Fruit fly (Drosophila melanogaster) whole organism, embryonic: ENCODE data around the gene CG7810.
A peak's percentile ranks its signal among the peaks of the same experiment; 100 is the strongest.

Experiments
- Adf1 ChIP-seq: fragments of 200-800 bp; sonication (Bioruptor generic); IDR thresholded peaks from 2 replicates; pipeline ENCODE4 v1.3.6; 2022; ENCODE audit warnings: missing biosample characterization, missing genetic modification characterization
- CG11723 ChIP-seq: fragments of 200-800 bp; sonication (Bioruptor generic); optimal IDR thresholded peaks from 2 replicates; lab custom pipeline; 2017; ENCODE audit warnings: missing biosample characterization, mild to moderate bottlenecking, missing genetic modification characterization
- CG1233 ChIP-seq: fragments of 200-800 bp; sonication (Bioruptor generic); optimal IDR thresholded peaks from 4 replicates; lab custom pipeline; 2018; ENCODE audit warnings: missing biosample characterization, mild to moderate bottlenecking, missing genetic modification characterization
- CG13296 ChIP-seq: fragments of 200-800 bp; sonication (Bioruptor generic); optimal IDR thresholded peaks from 3 replicates; lab custom pipeline; 2018; ENCODE audit warnings: missing biosample characterization, mild to moderate bottlenecking, missing genetic modification characterization
- CG14860 ChIP-seq: fragments of 200-800 bp; sonication (Bioruptor generic); IDR thresholded peaks from 3 replicates; pipeline ENCODE4 v1.3.6; 2022; ENCODE audit warnings: missing biosample characterization, missing genetic modification characterization; ENCODE audit not compliant: partially characterized antibody
- CG15011 ChIP-seq: fragments of 200-800 bp; sonication (Bioruptor generic); optimal IDR thresholded peaks from 3 replicates; lab custom pipeline; 2018; ENCODE audit warnings: missing biosample characterization, mild to moderate bottlenecking, missing genetic modification characterization
- CG16863 ChIP-seq: fragments of 200-800 bp; sonication (Bioruptor generic); optimal IDR thresholded peaks from 3 replicates; lab custom pipeline; 2016; ENCODE audit warnings: missing biosample characterization, missing genetic modification characterization
- CG17359 ChIP-seq: fragments of 200-800 bp; sonication (Bioruptor generic); optimal IDR thresholded peaks from 3 replicates; lab custom pipeline; 2018; ENCODE audit warnings: missing biosample characterization, mild to moderate bottlenecking, missing genetic modification characterization, moderate library complexity
- CG17568 ChIP-seq: fragments of 200-800 bp; sonication (Bioruptor generic); optimal IDR thresholded peaks from 2 replicates; lab custom pipeline; 2018; ENCODE audit warnings: missing biosample characterization, mild to moderate bottlenecking, missing genetic modification characterization, moderate library complexity
- CG17912 ChIP-seq: fragments of 200-800 bp; sonication (Bioruptor generic); optimal IDR thresholded peaks from 2 replicates; lab custom pipeline; 2018; ENCODE audit warnings: missing biosample characterization, mild to moderate bottlenecking, missing genetic modification characterization
- CG2129 ChIP-seq: fragments of 200-800 bp; sonication (Bioruptor generic); IDR thresholded peaks from 2 replicates; pipeline ENCODE4 v1.3.6; 2022; ENCODE audit warnings: missing biosample characterization, missing genetic modification characterization; ENCODE audit not compliant: partially characterized antibody
- CG2202 ChIP-seq: fragments of 200-800 bp; sonication (Bioruptor generic); optimal IDR thresholded peaks from 2 replicates; lab custom pipeline; 2018; ENCODE audit warnings: missing biosample characterization, mild to moderate bottlenecking, missing genetic modification characterization
- CG7271 ChIP-seq: fragments of 200-800 bp; sonication (Bioruptor generic); optimal IDR thresholded peaks from 2 replicates; lab custom pipeline; 2018; ENCODE audit warnings: missing biosample characterization, mild to moderate bottlenecking, missing genetic modification characterization, moderate library complexity
- CG7786 ChIP-seq: fragments of 200-800 bp; sonication (Bioruptor generic); optimal IDR thresholded peaks from 2 replicates; lab custom pipeline; 2016; ENCODE audit warnings: missing biosample characterization, missing genetic modification characterization
- CG8944 ChIP-seq: fragments of 200-800 bp; sonication (Bioruptor generic); optimal IDR thresholded peaks from 3 replicates; lab custom pipeline; 2016; ENCODE audit warnings: missing biosample characterization, missing genetic modification characterization
- Chrac-16 ChIP-seq: fragments of 200-800 bp; sonication (Bioruptor generic); optimal IDR thresholded peaks from 3 replicates; lab custom pipeline; 2016; ENCODE audit warnings: missing biosample characterization, missing genetic modification characterization
- Dref ChIP-seq: fragments of 200-800 bp; sonication (Bioruptor generic); IDR thresholded peaks from 2 replicates; pipeline ENCODE4 v1.3.6; 2022; ENCODE audit warnings: missing biosample characterization, missing genetic modification characterization
- ERR ChIP-seq: fragments of 200-800 bp; sonication (Bioruptor generic); optimal IDR thresholded peaks from 2 replicates; lab custom pipeline; 2016; ENCODE audit warnings: missing biosample characterization, missing genetic modification characterization
- H15 ChIP-seq: fragments of 200-800 bp; sonication (Bioruptor generic); IDR thresholded peaks from 3 replicates; pipeline ENCODE4 v1.3.6; 2022; ENCODE audit warnings: missing biosample characterization, missing genetic modification characterization
- Hmr ChIP-seq: fragments of 200-800 bp; sonication (Bioruptor generic); optimal IDR thresholded peaks from 3 replicates; lab custom pipeline; 2017; ENCODE audit warnings: mild to moderate bottlenecking, missing biosample characterization, missing genetic modification reagents, missing genetic modification characterization
- Max ChIP-seq: fragments of 200-800 bp; sonication (Bioruptor generic); optimal IDR thresholded peaks from 2 replicates; lab custom pipeline; 2016; ENCODE audit warnings: missing biosample characterization, mild to moderate bottlenecking, missing genetic modification characterization
- Mrtf ChIP-seq: fragments of 200-800 bp; sonication (Bioruptor generic); IDR thresholded peaks from 3 replicates; pipeline ENCODE4 v1.3.6; 2022; ENCODE audit warnings: missing biosample characterization, missing genetic modification characterization
- Neu2 ChIP-seq: fragments of 200-800 bp; sonication (Bioruptor generic); optimal IDR thresholded peaks from 3 replicates; lab custom pipeline; 2016; ENCODE audit warnings: missing biosample characterization, missing genetic modification characterization, borderline replicate concordance
- Ptx1 ChIP-seq: fragments of 200-800 bp; sonication (Bioruptor generic); IDR thresholded peaks from 2 replicates; pipeline ENCODE4 v1.3.6; 2022; ENCODE audit warnings: missing biosample characterization, missing genetic modification characterization
- Taf1 ChIP-seq: fragments of 200-800 bp; sonication (Bioruptor generic); IDR thresholded peaks from 2 replicates; pipeline ENCODE4 v1.3.6; 2022; ENCODE audit warnings: missing biosample characterization, missing genetic modification characterization
- Xbp1 ChIP-seq: fragments of 200-800 bp; sonication (Bioruptor generic); optimal IDR thresholded peaks from 3 replicates; lab custom pipeline; 2016; ENCODE audit warnings: missing biosample characterization, mild to moderate bottlenecking, missing genetic modification characterization
- abd-A ChIP-seq: fragments of 200-800 bp; sonication (Bioruptor generic); optimal IDR thresholded peaks from 3 replicates; lab custom pipeline; 2019; ENCODE audit warnings: missing biosample characterization, mild to moderate bottlenecking, missing genetic modification characterization, moderate library complexity
- ac ChIP-seq: fragments of 200-800 bp; sonication (Bioruptor generic); optimal IDR thresholded peaks from 3 replicates; lab custom pipeline; 2017; ENCODE audit warnings: missing biosample characterization, mild to moderate bottlenecking, missing genetic modification characterization
- btn ChIP-seq: fragments of 200-800 bp; sonication (Bioruptor generic); optimal IDR thresholded peaks from 2 replicates; lab custom pipeline; 2016; ENCODE audit warnings: missing biosample characterization, missing genetic modification characterization
- croc ChIP-seq: fragments of 200-800 bp; sonication (Bioruptor generic); conservative IDR thresholded peaks from 3 replicates; pipeline ENCODE4 v1.3.6; 2022; ENCODE audit warnings: missing biosample characterization, missing genetic modification characterization
- crol ChIP-seq: fragments of 200-800 bp; sonication (Bioruptor generic); IDR thresholded peaks from 2 replicates; pipeline ENCODE4 v1.3.6; 2022; ENCODE audit warnings: missing biosample characterization, missing genetic modification characterization
- da ChIP-seq: fragments of 200-800 bp; sonication (Bioruptor generic); optimal IDR thresholded peaks from 2 replicates; lab custom pipeline; 2016; ENCODE audit warnings: missing biosample characterization, missing genetic modification characterization
- danr ChIP-seq: fragments of 200-800 bp; sonication (Bioruptor generic); IDR thresholded peaks from 2 replicates; pipeline ENCODE4 v1.3.6; 2022; ENCODE audit warnings: missing biosample characterization, missing genetic modification characterization
- disco-r ChIP-seq: fragments of 200-800 bp; sonication (Bioruptor generic); optimal IDR thresholded peaks from 2 replicates; lab custom pipeline; 2016; ENCODE audit warnings: missing biosample characterization, missing genetic modification characterization
- dmrt99B ChIP-seq: fragments of 200-800 bp; sonication (Bioruptor generic); optimal IDR thresholded peaks from 2 replicates; lab custom pipeline; 2018; ENCODE audit warnings: missing biosample characterization, mild to moderate bottlenecking, missing genetic modification characterization, moderate library complexity
- dpn ChIP-seq, 2 experiments: fragments of 200-800 bp; sonication (Bioruptor generic); optimal IDR thresholded peaks; 3 replicates each; lab custom pipeline; 2016; ENCODE audit warnings: missing biosample characterization in 2 of 2, missing genetic modification characterization in 2 of 2
- eyg ChIP-seq: fragments of 200-800 bp; sonication (Bioruptor generic); optimal IDR thresholded peaks from 3 replicates; lab custom pipeline; 2016; ENCODE audit warnings: missing biosample characterization, missing genetic modification characterization
- gfzf ChIP-seq: fragments of 200-800 bp; sonication (Bioruptor generic); optimal IDR thresholded peaks from 2 replicates; lab custom pipeline; 2016; ENCODE audit warnings: missing biosample characterization, mild to moderate bottlenecking, missing genetic modification characterization, moderate library complexity
- grn ChIP-seq: fragments of 200-800 bp; sonication (Bioruptor generic); optimal IDR thresholded peaks from 3 replicates; lab custom pipeline; 2017; ENCODE audit warnings: missing biosample characterization, missing genetic modification characterization
- klu ChIP-seq: fragments of 200-800 bp; sonication (Bioruptor generic); IDR thresholded peaks from 2 replicates; pipeline ENCODE4 v1.3.6; 2022; ENCODE audit warnings: missing biosample characterization, missing genetic modification characterization
- lbe ChIP-seq: fragments of 200-800 bp; sonication (Bioruptor generic); optimal IDR thresholded peaks from 2 replicates; lab custom pipeline; 2016; ENCODE audit warnings: missing biosample characterization, mild to moderate bottlenecking, missing genetic modification characterization
- nau ChIP-seq: fragments of 200-800 bp; sonication (Bioruptor generic); optimal IDR thresholded peaks from 3 replicates; lab custom pipeline; 2017; ENCODE audit warnings: missing biosample characterization, mild to moderate bottlenecking, missing genetic modification characterization, missing genetic modification reagents
- oc ChIP-seq: fragments of 200-800 bp; sonication (Bioruptor generic); optimal IDR thresholded peaks from 2 replicates; lab custom pipeline; 2018; ENCODE audit warnings: missing biosample characterization, mild to moderate bottlenecking, missing genetic modification characterization, moderate library complexity
- sc ChIP-seq, 3 experiments: fragments of >200 bp in 2 of 3; fragments of 200-800 bp in 1 of 3; sonication (Bioruptor generic) in 1 of 3; optimal IDR thresholded peaks; 2 replicates in 2 of 3; 3 replicates in 1 of 3; lab custom pipeline; 2017; ENCODE audit warnings: mild to moderate bottlenecking in 1 of 3, missing biosample characterization in 1 of 3, missing genetic modification characterization in 1 of 3, missing genetic modification reagents in 1 of 3
- shn ChIP-seq: fragments of 200-800 bp; sonication (Bioruptor generic); optimal IDR thresholded peaks from 3 replicates; lab custom pipeline; 2016; ENCODE audit warnings: missing biosample characterization, missing genetic modification characterization
- sima ChIP-seq: fragments of 200-800 bp; sonication (Bioruptor generic); optimal IDR thresholded peaks from 2 replicates; lab custom pipeline; 2016; ENCODE audit warnings: missing biosample characterization, missing genetic modification characterization
- wek ChIP-seq: fragments of 200-800 bp; sonication (Bioruptor generic); optimal IDR thresholded peaks from 3 replicates; lab custom pipeline; 2018; ENCODE audit warnings: missing biosample characterization, mild to moderate bottlenecking, missing genetic modification characterization, moderate library complexity
- zen2 ChIP-seq: fragments of 200-800 bp; sonication (Bioruptor generic); IDR thresholded peaks from 3 replicates; pipeline ENCODE4 v1.3.6; 2022; ENCODE audit warnings: missing biosample characterization, missing genetic modification characterization; ENCODE audit not compliant: partially characterized antibody
- zf30C ChIP-seq: fragments of 200-800 bp; sonication (Bioruptor generic); optimal IDR thresholded peaks from 3 replicates; lab custom pipeline; 2018; ENCODE audit warnings: missing biosample characterization, mild to moderate bottlenecking, missing genetic modification characterization

Gene CG7810

DNA sequence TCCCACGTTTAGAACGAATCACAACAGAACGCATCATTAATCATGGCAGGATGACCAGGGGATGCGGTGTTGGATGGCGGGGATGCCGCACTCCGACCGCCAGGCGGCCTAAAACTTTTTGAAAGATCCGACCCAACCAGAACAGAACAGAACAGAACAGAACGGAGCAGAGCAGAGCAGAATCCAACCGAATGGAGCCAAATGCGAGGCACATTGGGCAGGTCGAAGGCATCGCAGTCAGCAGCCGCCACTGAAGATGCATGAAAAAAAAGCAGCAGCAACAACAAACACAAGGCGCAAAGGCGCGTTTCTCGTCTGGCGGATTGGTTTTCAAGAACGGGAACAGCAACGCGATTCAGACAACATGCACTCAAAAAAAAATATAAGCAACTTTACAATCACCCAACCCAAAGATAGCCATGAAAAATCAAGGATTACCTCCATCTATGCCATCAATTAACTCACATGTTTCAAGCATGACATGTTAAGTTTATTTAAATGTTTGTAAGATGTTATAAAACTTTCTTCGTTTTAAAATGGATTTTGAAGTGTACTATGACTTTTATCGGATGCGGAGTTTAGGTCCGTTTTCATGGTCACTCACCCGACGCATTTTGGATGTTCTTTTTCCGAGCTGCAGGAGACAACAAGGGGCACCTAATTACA is 31.5 kb downstream of the CG7810 start (continued):
- TF ChIP-seq Xbp1 (GFP tag; lab: Kevin White, UChicago): peak; percentile 60
- TF ChIP-seq CG15011 (GFP tag; lab: Kevin White, UChicago): no peak
- TF ChIP-seq CG17359: peak; percentile 48
- TF ChIP-seq wek (GFP tag; lab: Kevin White, UChicago): no peak
- TF ChIP-seq CG2202 (tag; lab: Kevin White, UChicago): peak; percentile 82
- TF ChIP-seq CG16863: peak; percentile 63
- TF ChIP-seq sima (GFP tag; lab: Kevin White, UChicago): no peak
- no peak for TF ChIP-seq Dref (GFP tag; lab: Robert Waterston, UW)
- peak; percentile 45 for TF ChIP-seq ac (GFP tag; lab: Kevin White, UChicago)
- TF ChIP-seq CG8944 (GFP tag; lab: Kevin White, UChicago): peak; percentile 58
- TF ChIP-seq shn (GFP tag; lab: Kevin White, UChicago): no peak
- TF ChIP-seq CG11723 (GFP tag; lab: Kevin White, UChicago): peak; percentile 34
- TF ChIP-seq CG2129 (GFP tag; lab: Robert Waterston, UW): no peak
- TF ChIP-seq CG7271 (tag; lab: Kevin White, UChicago): peak; percentile 46
- TF ChIP-seq klu (GFP tag; lab: Robert Waterston, UW): peak; percentile 18; the same call in 1 of the 2 replicates
- TF ChIP-seq eyg: no peak
- TF ChIP-seq CG17912: no peak
- no peak for TF ChIP-seq sc (optimal IDR thresholded peaks at IDR 0.05; lab: Kevin White, UChicago)
- peak; percentile 62 for TF ChIP-seq sc (GFP tag; optimal IDR thresholded peaks at IDR 0.05; lab: Kevin White, UChicago)
- no peak for TF ChIP-seq Ptx1 (GFP tag; lab: Robert Waterston, UW)
- peak; percentile 28 for TF ChIP-seq CG17568 (GFP tag; lab: Kevin White, UChicago)
- no peak for TF ChIP-seq btn
- peak; percentile 76 for TF ChIP-seq croc (GFP tag; lab: Robert Waterston, UW)
- TF ChIP-seq Chrac-16 (GFP tag; lab: Kevin White, UChicago): peak; percentile 73
- TF ChIP-seq CG14860 (GFP tag; lab: Robert Waterston, UW): no peak
- no peak for TF ChIP-seq CG13296 (GFP tag; lab: Kevin White, UChicago)
- peak; percentile 28 for TF ChIP-seq oc (tag; lab: Kevin White, UChicago)
- no peak for TF ChIP-seq Hmr (GFP tag; lab: Kevin White, UChicago)
- no peak for TF ChIP-seq abd-A
- TF ChIP-seq Taf1 (GFP tag; lab: Robert Waterston, UW): no peak
- TF ChIP-seq grn (GFP tag; lab: Kevin White, UChicago): peak; percentile 23
- no peak for TF ChIP-seq ERR (GFP tag; lab: Kevin White, UChicago)
- no peak for TF ChIP-seq Neu2
- TF ChIP-seq Max (GFP tag; lab: Kevin White, UChicago): peak; percentile 32
- no peak for TF ChIP-seq gfzf (GFP tag; lab: Kevin White, UChicago)
- TF ChIP-seq dpn (GFP tag; optimal IDR thresholded peaks at IDR 0.05; lab: Kevin White, UChicago): peak; percentile 40 to 62
- TF ChIP-seq CG1233: peak; percentile 57
- peak; percentile 39; the same call in 1 of the 3 replicates for TF ChIP-seq H15 (GFP tag; lab: Robert Waterston, UW)
- peak; percentile 69 for TF ChIP-seq zf30C (GFP tag; lab: Kevin White, UChicago)
- no peak for TF ChIP-seq Adf1 (GFP tag; lab: Robert Waterston, UW)
- no peak for TF ChIP-seq Mrtf
- TF ChIP-seq zen2 (GFP tag; lab: Robert Waterston, UW): no peak
- peak; percentile 59 for TF ChIP-seq dmrt99B
- no peak for TF ChIP-seq da (GFP tag; lab: Kevin White, UChicago)
- no peak for TF ChIP-seq nau (GFP tag; lab: Kevin White, UChicago)
- peak; percentile 17 for TF ChIP-seq disco-r
- no peak for TF ChIP-seq danr (GFP tag; lab: Robert Waterston, UW)
- TF ChIP-seq lbe (GFP tag; lab: Kevin White, UChicago): peak; percentile 94
- peak; percentile 47 for TF ChIP-seq CG7786
- TF ChIP-seq crol (GFP tag; lab: Robert Waterston, UW): peak; percentile 32; the same call in 1 of the 2 replicates
